Fruit fly (Drosophila melanogaster): ENCODE measurements around the gene Muc68E.

dm6 chr3L:11938716-11939115 lies 34.1 kb downstream of the Muc68E start, which contains the start of gene CG44837:
- no peak for TF ChIP-seq Rel (GFP tag; optimal IDR thresholded peaks at IDR 0.05)
- TF ChIP-seq Rel (tag; optimal IDR thresholded peaks at IDR 0.05): no peak
- TF ChIP-seq Dfd (GFP tag; optimal IDR thresholded peaks at IDR 0.05): no peak
- TF ChIP-seq rgr (GFP tag; optimal IDR thresholded peaks at IDR 0.05): no peak
- no peak for TF ChIP-seq pan (optimal IDR thresholded peaks at IDR 0.05)
- no peak for TF ChIP-seq Hr78 (GFP tag; optimal IDR thresholded peaks at IDR 0.05)
- no peak for TF ChIP-seq N (GFP tag; optimal IDR thresholded peaks at IDR 0.05)
- no peak for TF ChIP-seq dmrt93B (GFP tag; optimal IDR thresholded peaks at IDR 0.05)
- TF ChIP-seq dsf (GFP tag; optimal IDR thresholded peaks at IDR 0.05; ENCODE audit: borderline replicate concordance): no peak

Data from whole organism, wandering third instar larva.